Worm (Caenorhabditis elegans) whole organism, young adult: ENCODE measurements around the gene sre-2.

ENCODE experiments used
- B0336.3 ChIP-seq: fragments of 200-800 bp; sonication (Bioruptor generic); IDR thresholded peaks from 2 replicates; pipeline ENCODE4 v1.3.6; 2022; ENCODE audit warnings: missing genetic modification characterization, missing compliant biosample characterization
- C17E4.6 ChIP-seq: fragments of 200-800 bp; sonication (Bioruptor generic); IDR thresholded peaks from 2 replicates; pipeline ENCODE4 v1.3.6; 2022; ENCODE audit warnings: missing genetic modification reagents, missing genetic modification characterization, missing compliant biosample characterization
- F10E7.11 ChIP-seq: sonication (generic microtip); optimal IDR thresholded peaks from 2 replicates; lab custom pipeline; 2017; ENCODE audit warnings: mild to moderate bottlenecking, missing genetic modification characterization, moderate library complexity, missing compliant biosample characterization
- F37B4.10 ChIP-seq: fragments of 200-800 bp; sonication (Bioruptor generic); IDR thresholded peaks from 2 replicates; pipeline ENCODE4 v1.3.6; 2022; ENCODE audit warnings: missing genetic modification characterization, missing compliant biosample characterization
- F49E8.2 ChIP-seq: sonication (generic microtip); optimal IDR thresholded peaks from 3 replicates; lab custom pipeline; 2017; ENCODE audit warnings: missing genetic modification characterization, mild to moderate bottlenecking, missing compliant biosample characterization, antibody characterized with exemption, moderate library complexity; ENCODE audit not compliant: insufficient read depth
- F57A8.1 ChIP-seq: fragments of 200-800 bp; sonication (Bioruptor generic); optimal IDR thresholded peaks from 2 replicates; lab custom pipeline; 2018; ENCODE audit warnings: mild to moderate bottlenecking, missing genetic modification characterization, moderate library complexity, missing compliant biosample characterization
- F57C9.4 ChIP-seq: sonication (generic microtip); optimal IDR thresholded peaks from 2 replicates; lab custom pipeline; 2017; ENCODE audit warnings: mild to moderate bottlenecking, missing genetic modification characterization, missing compliant biosample characterization
- K11D2.4 ChIP-seq: fragments of 200-800 bp; sonication (Bioruptor generic); IDR thresholded peaks from 2 replicates; pipeline ENCODE4 v1.3.6; 2022; ENCODE audit warnings: missing genetic modification reagents, missing genetic modification characterization, missing compliant biosample characterization
- K12H6.12 ChIP-seq: fragments of 200-800 bp; sonication (Bioruptor generic); optimal IDR thresholded peaks from 2 replicates; lab custom pipeline; 2018; ENCODE audit warnings: mild to moderate bottlenecking, missing genetic modification characterization, missing compliant biosample characterization
- Y53F4B.3 ChIP-seq: fragments of 200-800 bp; sonication (Bioruptor generic); IDR thresholded peaks from 2 replicates; pipeline ENCODE4 v1.3.6; 2022; ENCODE audit warnings: missing genetic modification reagents, missing genetic modification characterization, missing compliant biosample characterization
- Y79H2A.3 ChIP-seq: fragments of 200-800 bp; sonication (Bioruptor generic); conservative IDR thresholded peaks from 2 replicates; pipeline ENCODE4 v1.3.6; 2022; ENCODE audit warnings: missing genetic modification reagents, missing genetic modification characterization, missing compliant biosample characterization
- Y95B8A.8 ChIP-seq: fragments of 200-800 bp; sonication (Bioruptor generic); IDR thresholded peaks from 2 replicates; pipeline ENCODE4 v1.3.6; 2022; ENCODE audit warnings: missing genetic modification reagents, missing genetic modification characterization, missing compliant biosample characterization
- ZK185.1 ChIP-seq: sonication (generic microtip); optimal IDR thresholded peaks from 2 replicates; lab custom pipeline; 2016; ENCODE audit warnings: mild to moderate bottlenecking, missing genetic modification characterization, missing compliant biosample characterization; ENCODE audit not compliant: poor library complexity, severe bottlenecking
- ama-1 ChIP-seq, 3 experiments: fragments of 150-350 bp in 1 of 3; sonication (generic microtip) in 2 of 3; optimal IDR thresholded peaks; 2 replicates each; lab custom pipeline; 2014 to 2018; ENCODE audit warnings: missing biosample characterization in 2 of 3, missing genetic modification characterization in 2 of 3, missing genetic modification reagents in 2 of 3
- atf-7 ChIP-seq: sonication (generic microtip); optimal IDR thresholded peaks from 2 replicates; lab custom pipeline; 2017; ENCODE audit warnings: mild to moderate bottlenecking, missing genetic modification characterization, missing compliant biosample characterization
- athp-1 ChIP-seq: sonication (generic microtip); optimal IDR thresholded peaks from 2 replicates; lab custom pipeline; 2017; ENCODE audit warnings: mild to moderate bottlenecking, missing genetic modification characterization, missing compliant biosample characterization
- bed-1 ChIP-seq: fragments of 200-800 bp; sonication (Bioruptor generic); IDR thresholded peaks from 2 replicates; pipeline ENCODE4 v1.3.6; 2022; ENCODE audit warnings: missing genetic modification reagents, missing genetic modification characterization, missing compliant biosample characterization
- bed-2 ChIP-seq: fragments of 200-800 bp; sonication (Bioruptor generic); IDR thresholded peaks from 2 replicates; pipeline ENCODE4 v1.3.6; 2022; ENCODE audit warnings: missing genetic modification reagents, missing genetic modification characterization, missing compliant biosample characterization
- cebp-1 ChIP-seq, 2 experiments: fragments of 200-800 bp in 1 of 2; sonication (Bioruptor generic) in 1 of 2; sonication (generic microtip) in 1 of 2; IDR thresholded peaks in 1 of 2; optimal IDR thresholded peaks in 1 of 2; 2 replicates each; pipeline versions ENCODE4 v1.3.6 to Lab custom; 2017 to 2022; ENCODE audit warnings: missing compliant biosample characterization in 2 of 2, missing genetic modification characterization in 2 of 2, mild to moderate bottlenecking in 1 of 2, missing genetic modification reagents in 1 of 2, moderate library complexity in 1 of 2
- ceh-91 ChIP-seq: fragments of 200-800 bp; sonication (Bioruptor generic); IDR thresholded peaks from 2 replicates; pipeline ENCODE4 v1.3.6; 2022; ENCODE audit warnings: missing genetic modification reagents, missing genetic modification characterization, missing compliant biosample characterization
- dox-1 ChIP-seq: fragments of 200-800 bp; sonication (Bioruptor generic); IDR thresholded peaks from 2 replicates; pipeline ENCODE4 v1.3.6; 2022; ENCODE audit warnings: missing genetic modification reagents, missing genetic modification characterization, missing compliant biosample characterization
- efl-1 ChIP-seq: fragments of 150-350 bp; optimal IDR thresholded peaks from 2 replicates; lab custom pipeline; 2014; ENCODE audit warnings: missing biosample characterization, missing genetic modification reagents, missing genetic modification characterization
- egrh-3 ChIP-seq: fragments of 200-800 bp; sonication (Bioruptor generic); IDR thresholded peaks from 2 replicates; pipeline ENCODE4 v1.3.6; 2022; ENCODE audit warnings: missing genetic modification reagents, missing genetic modification characterization, missing compliant biosample characterization
- ets-4 ChIP-seq: fragments of 200-800 bp; sonication (Bioruptor generic); optimal IDR thresholded peaks from 2 replicates; lab custom pipeline; 2018; ENCODE audit warnings: mild to moderate bottlenecking, missing genetic modification characterization, missing compliant biosample characterization
- fkh-3 ChIP-seq: sonication (generic microtip); optimal IDR thresholded peaks from 2 replicates; lab custom pipeline; 2016; ENCODE audit warnings: mild to moderate bottlenecking, missing genetic modification characterization, missing compliant biosample characterization
- hlh-26 ChIP-seq: fragments of 200-800 bp; sonication (Bioruptor generic); conservative IDR thresholded peaks from 2 replicates; pipeline ENCODE4 v1.3.6; 2022; ENCODE audit warnings: missing genetic modification reagents, missing genetic modification characterization, missing compliant biosample characterization
- hmg-20 ChIP-seq: fragments of 200-800 bp; sonication (Bioruptor generic); IDR thresholded peaks from 2 replicates; pipeline ENCODE4 v1.3.6; 2022; ENCODE audit warnings: missing genetic modification reagents, missing genetic modification characterization, missing compliant biosample characterization
- hsf-1 ChIP-seq: fragments of 200-800 bp; sonication (Bioruptor generic); IDR thresholded peaks from 2 replicates; pipeline ENCODE4 v1.3.6; 2022; ENCODE audit warnings: missing genetic modification reagents, missing genetic modification characterization, missing compliant biosample characterization
- lin-40 ChIP-seq: sonication (generic microtip); optimal IDR thresholded peaks from 2 replicates; lab custom pipeline; 2016; ENCODE audit warnings: missing genetic modification characterization, mild to moderate bottlenecking, missing compliant biosample characterization, missing genotype, missing genetic modification reagents
- lsl-1 ChIP-seq: fragments of 200-800 bp; sonication (Bioruptor generic); optimal IDR thresholded peaks from 2 replicates; lab custom pipeline; 2018; ENCODE audit warnings: mild to moderate bottlenecking, missing genetic modification characterization, moderate library complexity, missing compliant biosample characterization
- madf-8 ChIP-seq: fragments of 200-800 bp; sonication (Bioruptor generic); conservative IDR thresholded peaks from 2 replicates; pipeline ENCODE4 v1.3.6; 2022; ENCODE audit warnings: missing genetic modification reagents, missing genetic modification characterization, missing compliant biosample characterization
- mel-28 ChIP-seq: sonication (generic microtip); optimal IDR thresholded peaks from 2 replicates; lab custom pipeline; 2016; ENCODE audit warnings: borderline replicate concordance, mild to moderate bottlenecking, missing genetic modification characterization, missing compliant biosample characterization
- nhr-27 ChIP-seq: fragments of 200-800 bp; sonication (Bioruptor generic); optimal IDR thresholded peaks from 2 replicates; lab custom pipeline; 2018; ENCODE audit warnings: mild to moderate bottlenecking, missing genetic modification characterization, moderate library complexity, missing compliant biosample characterization
- pbrm-1 ChIP-seq: fragments of 200-800 bp; sonication (Bioruptor generic); IDR thresholded peaks from 2 replicates; pipeline ENCODE4 v1.3.6; 2022; ENCODE audit warnings: missing genetic modification reagents, missing genetic modification characterization, missing compliant biosample characterization
- rec-8 ChIP-seq, 2 experiments: sonication (generic microtip); optimal IDR thresholded peaks; 2 replicates each; lab custom pipeline; 2016; ENCODE audit warnings: mild to moderate bottlenecking in 2 of 2, missing genetic modification characterization in 2 of 2, missing genetic modification reagents in 2 of 2, missing genotype in 2 of 2, missing biosample characterization in 1 of 2, missing compliant biosample characterization in 1 of 2, moderate library complexity in 1 of 2
- sea-2 ChIP-seq: fragments of 200-800 bp; sonication (Bioruptor generic); IDR thresholded peaks from 2 replicates; pipeline ENCODE4 v1.3.6; 2022; ENCODE audit warnings: missing genetic modification characterization, missing compliant biosample characterization
- snpc-1.1 ChIP-seq: sonication (generic microtip); optimal IDR thresholded peaks from 2 replicates; lab custom pipeline; 2017; ENCODE audit warnings: missing genetic modification characterization, mild to moderate bottlenecking, missing compliant biosample characterization, antibody characterized with exemption, moderate library complexity, missing genotype, missing genetic modification reagents; ENCODE audit not compliant: insufficient read depth
- snpc-3.4 ChIP-seq: sonication (generic microtip); optimal IDR thresholded peaks from 2 replicates; lab custom pipeline; 2017; ENCODE audit warnings: missing genetic modification characterization, mild to moderate bottlenecking, missing compliant biosample characterization, antibody characterized with exemption, moderate library complexity, missing genotype, missing genetic modification reagents
- snpc-4 ChIP-seq, 5 experiments: fragments of 150-350 bp in 1 of 5; sonication (generic microtip) in 4 of 5; optimal IDR thresholded peaks; 2 replicates each; lab custom pipeline; 2014 to 2018; ENCODE audit warnings: missing genetic modification characterization in 5 of 5, missing biosample characterization in 3 of 5, antibody characterized with exemption in 2 of 5, mild to moderate bottlenecking in 2 of 5, missing compliant biosample characterization in 2 of 5, missing genotype in 2 of 5, moderate library complexity in 2 of 5, missing genetic modification reagents in 1 of 5
- tbp1 ChIP-seq: fragments of 200-800 bp; sonication (Bioruptor generic); optimal IDR thresholded peaks from 2 replicates; lab custom pipeline; 2018; ENCODE audit warnings: mild to moderate bottlenecking, missing genetic modification characterization, missing compliant biosample characterization
- unc-130 ChIP-seq: sonication (generic microtip); optimal IDR thresholded peaks from 2 replicates; lab custom pipeline; 2016; ENCODE audit warnings: missing genetic modification reagents, missing genetic modification characterization, missing compliant biosample characterization
- zim-3 ChIP-seq: sonication (generic microtip); optimal IDR thresholded peaks from 2 replicates; lab custom pipeline; 2017; ENCODE audit warnings: mild to moderate bottlenecking, missing genetic modification characterization, moderate library complexity, missing compliant biosample characterization
- ztf-26 ChIP-seq: sonication (generic microtip); optimal IDR thresholded peaks from 2 replicates; lab custom pipeline; 2017; ENCODE audit warnings: missing genetic modification characterization, missing compliant biosample characterization
- ztf-28 ChIP-seq: fragments of 200-800 bp; sonication (Bioruptor generic); IDR thresholded peaks from 2 replicates; pipeline ENCODE4 v1.3.6; 2022; ENCODE audit warnings: missing genetic modification reagents, missing genetic modification characterization, missing compliant biosample characterization
- ztf-3 ChIP-seq: fragments of 200-800 bp; sonication (Bioruptor generic); optimal IDR thresholded peaks from 2 replicates; lab custom pipeline; 2018; ENCODE audit warnings: mild to moderate bottlenecking, missing genetic modification characterization, missing compliant biosample characterization

The sre-2 gene

ce11 chrII:8075324-8075810 lies 26.6 kb downstream of the sre-2 start, which contains the start of gene K02C4.2 (continued):
- TF ChIP-seq snpc-1.1 (tag; lab: Kevin White, UChicago) (peak; percentile 34), K11D2.4 (no peak), hlh-26 (GFP tag; lab: Robert Waterston, UW) (no peak), ama-1 (optimal IDR thresholded peaks at IDR 0.05; lab: Kevin White, UChicago) (no peak), ama-1 (GFP tag; optimal IDR thresholded peaks at IDR 0.05; lab: Kevin White, UChicago) (peak in 1 of 2 experiments; percentile 81), lsl-1 (peak; percentile 68), ceh-91 (GFP tag; lab: Robert Waterston, UW) (0 out of 2 replicates have a peak, but pooled peaks have one; percentile 8), sea-2 (GFP tag; lab: Robert Waterston, UW) (0 out of 2 replicates have a peak, but pooled peaks have one; percentile 58), ztf-26 (tag; lab: Kevin White, UChicago) (peak; percentile 79), egrh-3 (GFP tag; lab: Robert Waterston, UW) (no peak), hsf-1 (GFP tag; lab: Robert Waterston, UW) (0 out of 2 replicates have a peak, but pooled peaks have one; percentile 50), F49E8.2 (peak; percentile 75), unc-130 (GFP tag; lab: Kevin White, UChicago) (peak; percentile 68), zim-3 (peak; percentile 89), F57C9.4 (peak; percentile 1), bed-2 (GFP tag; lab: Robert Waterston, UW) (no peak), cebp-1 (GFP tag; IDR thresholded peaks at IDR 0.05; lab: Robert Waterston, UW) (0 out of 2 replicates have a peak, but pooled peaks have one; percentile 27), cebp-1 (tag; optimal IDR thresholded peaks at IDR 0.05; lab: Kevin White, UChicago) (peak; percentile 71), fkh-3 (tag; lab: Kevin White, UChicago) (peak; percentile 85), bed-1 (GFP tag; lab: Robert Waterston, UW) (no peak), snpc-3.4 (tag; lab: Kevin White, UChicago) (peak; percentile 82), ets-4 (peak; percentile 79), Y95B8A.8 (GFP tag; lab: Robert Waterston, UW) (no peak), Y79H2A.3 (GFP tag; lab: Robert Waterston, UW) (no peak; the same call in 1 of the 2 replicates), hmg-20 (peak; percentile 67; the same call in 1 of the 2 replicates), C17E4.6 (no peak), dox-1 (GFP tag; lab: Robert Waterston, UW) (peak; percentile 91), athp-1 (tag; lab: Kevin White, UChicago) (peak; percentile 60), nhr-27 (tag; lab: Kevin White, UChicago) (peak; percentile 73), lin-40 (tag; lab: Kevin White, UChicago) (peak; percentile 69), pbrm-1 (GFP tag; lab: Robert Waterston, UW) (peak; percentile 66; the same call in 1 of the 2 replicates), F10E7.11 (no peak), ztf-3 (peak; percentile 69), Y53F4B.3 (GFP tag; lab: Robert Waterston, UW) (no peak), K12H6.12 (tag; lab: Kevin White, UChicago) (peak; percentile 73), madf-8 (no peak), B0336.3 (peak; percentile 67), rec-8 (tag; optimal IDR thresholded peaks at IDR 0.05; lab: Kevin White, UChicago) (peak; percentile 70 to 73), tbp1 (GFP tag; lab: Kevin White, UChicago) (peak; percentile 95), atf-7 (tag; lab: Kevin White, UChicago) (peak; percentile 59), ztf-28 (GFP tag; lab: Robert Waterston, UW) (peak; percentile 73; the same call in 1 of the 2 replicates), F37B4.10 (GFP tag; lab: Robert Waterston, UW) (0 out of 2 replicates have a peak, but pooled peaks have one; percentile 35), snpc-4 (GFP tag; optimal IDR thresholded peaks at IDR 0.05; lab: Kevin White, UChicago) (peak; percentile 67), snpc-4 (tag; optimal IDR thresholded peaks at IDR 0.05; lab: Kevin White, UChicago) (peak in 3 of 4 experiments; percentile 71 to 77 (median 72)), efl-1 (GFP tag; lab: Kevin White, UChicago) (no peak), F57A8.1 (GFP tag; lab: Kevin White, UChicago) (no peak), ZK185.1 (tag; lab: Kevin White, UChicago) (peak; percentile 86), mel-28 (tag; lab: Kevin White, UChicago) (no peak)
